Fruit fly (Drosophila melanogaster) ovary, adult (tissue): ENCODE data around the gene CG5877.

Source experiments
- CG17801 ChIP-seq: fragments of 200-800 bp; optimal IDR thresholded peaks from 2 replicates; lab custom pipeline; 2019; ENCODE audit warnings: missing biosample characterization, mild to moderate bottlenecking, missing genetic modification characterization, moderate library complexity; ENCODE audit not compliant: partially characterized antibody

CG5877 gene

dm6 chrX:15307485-15308138, 14.8 kb downstream of the CG5877 start:
- no peak for TF ChIP-seq CG17801

dm6 chrX:15308456-15308954, 15.7 kb downstream of the CG5877 start:
- peak; percentile 81 for TF ChIP-seq CG17801

- TF ChIP-seq CG17801 = no peak
Measured at dm6 chrX:15309918-15310317, 17.1 kb downstream of the CG5877 start.

dm6 chrX:15312074-15312881, 19.4 kb downstream of the CG5877 start:
- peak; percentile 74 for TF ChIP-seq CG17801

- no peak for TF ChIP-seq CG17801
Measured at dm6 chrX:15312882-15313154, 20.0 kb downstream of the CG5877 start.

dm6 chrX:15313389-15313788, 20.6 kb downstream of the CG5877 start:
- no peak for TF ChIP-seq CG17801

- TF ChIP-seq CG17801 = peak; percentile 56
Measured at dm6 chrX:15313829-15314324, 21.0 kb downstream of the CG5877 start.

dm6 chrX:15319290-15319689, 26.5 kb downstream of the CG5877 start, which contains the start of gene Top1:
Gene Top1 (plus strand): TSS chrX:15319479.
- TF ChIP-seq CG17801 = peak; percentile 31

- TF ChIP-seq CG17801 = no peak
Measured at dm6 chrX:15319699-15320482, 27.1 kb downstream of the CG5877 start.

- TF ChIP-seq CG17801 = peak; percentile 38
Measured at dm6 chrX:15320522-15320921, 27.7 kb downstream of the CG5877 start.

- TF ChIP-seq CG17801 = no peak
Measured at dm6 chrX:15320973-15321372, 28.1 kb downstream of the CG5877 start.

- TF ChIP-seq CG17801 = peak; percentile 77
Measured at dm6 chrX:15323302-15323880, 30.6 kb downstream of the CG5877 start.

dm6 chrX:15328148-15328718, 35.4 kb downstream of the CG5877 start, which contains the start of gene dah:
Gene dah (plus strand): TSS chrX:15328342.
- TF ChIP-seq CG17801 = no peak

dm6 chrX:15333066-15333874, 40.4 kb downstream of the CG5877 start, which contains the start of the genes CG9114 and HDAC6:
Gene CG9114 (minus strand): TSS chrX:15333154.
Gene HDAC6 (plus strand): TSS chrX:15333310.
- TF ChIP-seq CG17801 = no peak

- no peak for TF ChIP-seq CG17801
Measured at dm6 chrX:15334999-15335398, 42.2 kb downstream of the CG5877 start.
